Worm (Caenorhabditis elegans): Measurements from ENCODE around the gene C34C12.12.

ce11 chrIII:3430667-3431066 is 22.3 kb upstream of the C34C12.12 start:
- TF ChIP-seq ceh-82 (tag; optimal IDR thresholded peaks at IDR 0.05) (no peak), nhr-76 (tag; optimal IDR thresholded peaks at IDR 0.05) (no peak), nhr-237 (tag; optimal IDR thresholded peaks at IDR 0.05) (no peak), pqm-1 (tag; optimal IDR thresholded peaks at IDR 0.05) (no peak), ama-1 (optimal IDR thresholded peaks at IDR 0.05) (no peak), fos-1 (tag; optimal IDR thresholded peaks at IDR 0.05) (no peak), nhr-11 (tag; optimal IDR thresholded peaks at IDR 0.05) (no peak), isw-1 (GFP tag; IDR thresholded peaks at IDR 0.05) (no peak)
